Fruit fly (Drosophila melanogaster) whole organism, embryonic: Measurements from ENCODE around the gene CG15818.
A peak's percentile ranks its signal among the peaks of the same experiment; 100 is the strongest.

ENCODE experiments used
- CG10431 ChIP-seq: fragments of 200-800 bp; sonication (Bioruptor generic); optimal IDR thresholded peaks from 3 replicates; lab custom pipeline; 2018; ENCODE audit warnings: missing biosample characterization, mild to moderate bottlenecking, missing genetic modification characterization
- CG10959 ChIP-seq: fragments of 200-800 bp; sonication (Bioruptor generic); IDR thresholded peaks from 2 replicates; pipeline ENCODE4 v1.3.6; 2022; ENCODE audit warnings: missing biosample characterization, missing genetic modification characterization
- CG12155 ChIP-seq: fragments of 200-800 bp; sonication (Bioruptor generic); optimal IDR thresholded peaks from 3 replicates; lab custom pipeline; 2016; ENCODE audit warnings: missing biosample characterization, missing genetic modification characterization
- CG12236 ChIP-seq: fragments of 200-800 bp; sonication (Bioruptor generic); optimal IDR thresholded peaks from 2 replicates; lab custom pipeline; 2016; ENCODE audit warnings: missing biosample characterization, missing genetic modification characterization
- CG12391 ChIP-seq: fragments of 200-800 bp; sonication (Bioruptor generic); optimal IDR thresholded peaks from 3 replicates; lab custom pipeline; 2018; ENCODE audit warnings: missing biosample characterization, mild to moderate bottlenecking, missing genetic modification characterization, moderate library complexity
- CG12942 ChIP-seq: fragments of 200-800 bp; sonication (Bioruptor generic); optimal IDR thresholded peaks from 3 replicates; lab custom pipeline; 2016; ENCODE audit warnings: missing biosample characterization, missing genetic modification characterization
- CG14014 ChIP-seq: fragments of 200-800 bp; sonication (Bioruptor generic); IDR thresholded peaks from 2 replicates; pipeline ENCODE4 v1.3.6; 2022; ENCODE audit warnings: missing biosample characterization, missing genetic modification characterization
- CG15514 ChIP-seq: fragments of 200-800 bp; sonication (Bioruptor generic); optimal IDR thresholded peaks from 3 replicates; lab custom pipeline; 2017; ENCODE audit warnings: missing biosample characterization, missing genetic modification characterization, mild to moderate bottlenecking, moderate library complexity, missing genetic modification reagents
- CG16779 ChIP-seq: fragments of 200-800 bp; sonication (Bioruptor generic); IDR thresholded peaks from 2 replicates; pipeline ENCODE4 v1.3.6; 2022; ENCODE audit warnings: missing biosample characterization, missing genetic modification characterization
- CG16815 ChIP-seq: fragments of 200-800 bp; sonication (Bioruptor generic); optimal IDR thresholded peaks from 3 replicates; lab custom pipeline; 2017; ENCODE audit warnings: missing biosample characterization, mild to moderate bottlenecking, missing genetic modification characterization
- CG17328 ChIP-seq: fragments of 200-800 bp; sonication (Bioruptor generic); IDR thresholded peaks from 2 replicates; pipeline ENCODE4 v1.3.6; 2022; ENCODE audit warnings: missing biosample characterization, missing genetic modification characterization
- CG17829 ChIP-seq: fragments of 200-800 bp; optimal IDR thresholded peaks from 2 replicates; lab custom pipeline; 2019; ENCODE audit warnings: missing biosample characterization, mild to moderate bottlenecking, missing genetic modification characterization, moderate library complexity
- CG18764 ChIP-seq: fragments of 200-800 bp; sonication (Bioruptor generic); optimal IDR thresholded peaks from 3 replicates; lab custom pipeline; 2016; ENCODE audit warnings: missing biosample characterization, missing genetic modification characterization
- CG31224 ChIP-seq: fragments of 200-800 bp; sonication (Bioruptor generic); IDR thresholded peaks from 2 replicates; pipeline ENCODE4 v1.3.6; 2022; ENCODE audit warnings: missing biosample characterization, missing genetic modification characterization
- CG32767 ChIP-seq: fragments of 200-800 bp; sonication (Bioruptor generic); IDR thresholded peaks from 2 replicates; pipeline ENCODE4 v1.3.6; 2022; ENCODE audit warnings: missing biosample characterization, missing genetic modification characterization
- CG6175 ChIP-seq: fragments of 200-800 bp; sonication (Bioruptor generic); IDR thresholded peaks from 3 replicates; pipeline ENCODE4 v1.3.6; 2022; ENCODE audit warnings: missing biosample characterization, missing genetic modification characterization
- CG8281 ChIP-seq: fragments of 200-800 bp; sonication (Bioruptor generic); optimal IDR thresholded peaks from 2 replicates; lab custom pipeline; 2018; ENCODE audit warnings: missing biosample characterization, mild to moderate bottlenecking, missing genetic modification characterization, moderate library complexity
- D19A ChIP-seq: fragments of 200-800 bp; optimal IDR thresholded peaks from 3 replicates; lab custom pipeline; 2019; ENCODE audit warnings: missing biosample characterization, mild to moderate bottlenecking, missing genetic modification characterization, moderate library complexity
- Dp ChIP-seq: fragments of 200-800 bp; sonication (Bioruptor generic); optimal IDR thresholded peaks from 2 replicates; lab custom pipeline; 2018; ENCODE audit warnings: missing biosample characterization, mild to moderate bottlenecking, missing genetic modification characterization, moderate library complexity
- Elba2 ChIP-seq: fragments of 200-800 bp; sonication (Bioruptor generic); optimal IDR thresholded peaks from 3 replicates; lab custom pipeline; 2016; ENCODE audit warnings: missing biosample characterization, missing genetic modification characterization
- HLH3B ChIP-seq: fragments of 200-800 bp; sonication (Bioruptor generic); IDR thresholded peaks from 2 replicates; pipeline ENCODE4 v1.3.6; 2022; ENCODE audit warnings: missing biosample characterization, missing genetic modification characterization
- HLH54F ChIP-seq: fragments of 200-800 bp; sonication (Bioruptor generic); optimal IDR thresholded peaks from 3 replicates; lab custom pipeline; 2016; ENCODE audit warnings: missing biosample characterization, missing genetic modification characterization
- HLHmδ ChIP-seq: fragments of 200-800 bp; sonication (Bioruptor generic); optimal IDR thresholded peaks from 2 replicates; lab custom pipeline; 2018; ENCODE audit warnings: missing biosample characterization, mild to moderate bottlenecking, missing genetic modification characterization, moderate library complexity
- HmgZ ChIP-seq: fragments of 200-800 bp; sonication (Bioruptor generic); optimal IDR thresholded peaks from 2 replicates; lab custom pipeline; 2018; ENCODE audit warnings: missing biosample characterization, mild to moderate bottlenecking, missing genetic modification characterization
- Jarid2 ChIP-seq: fragments of 200-800 bp; sonication (Bioruptor generic); optimal IDR thresholded peaks from 3 replicates; lab custom pipeline; 2017; ENCODE audit warnings: mild to moderate bottlenecking, missing biosample characterization, missing genetic modification reagents, missing genetic modification characterization
- MTF-1 ChIP-seq: fragments of 200-800 bp; sonication (Bioruptor generic); optimal IDR thresholded peaks from 2 replicates; lab custom pipeline; 2018; ENCODE audit warnings: missing biosample characterization, mild to moderate bottlenecking, missing genetic modification characterization, borderline replicate concordance
- Oli ChIP-seq: fragments of 200-800 bp; sonication (Bioruptor generic); optimal IDR thresholded peaks from 2 replicates; lab custom pipeline; 2018; ENCODE audit warnings: missing biosample characterization, mild to moderate bottlenecking, missing genetic modification characterization, moderate library complexity
- Side ChIP-seq: fragments of 200-800 bp; sonication (Bioruptor generic); optimal IDR thresholded peaks from 2 replicates; lab custom pipeline; 2016; ENCODE audit warnings: missing biosample characterization, missing genetic modification characterization
- ab ChIP-seq: fragments of 200-800 bp; sonication (Bioruptor generic); optimal IDR thresholded peaks from 2 replicates; lab custom pipeline; 2016; ENCODE audit warnings: missing biosample characterization, missing genetic modification characterization
- abd-A ChIP-seq: fragments of 200-800 bp; sonication (Bioruptor generic); optimal IDR thresholded peaks from 3 replicates; lab custom pipeline; 2019; ENCODE audit warnings: missing biosample characterization, mild to moderate bottlenecking, missing genetic modification characterization, moderate library complexity
- ac ChIP-seq: fragments of 200-800 bp; sonication (Bioruptor generic); optimal IDR thresholded peaks from 3 replicates; lab custom pipeline; 2017; ENCODE audit warnings: missing biosample characterization, mild to moderate bottlenecking, missing genetic modification characterization
- ara ChIP-seq: fragments of 200-800 bp; sonication (Bioruptor generic); IDR thresholded peaks from 2 replicates; pipeline ENCODE4 v1.3.6; 2022; ENCODE audit warnings: missing biosample characterization, missing genetic modification characterization
- chif ChIP-seq, 2 experiments: fragments of 200-800 bp; sonication (Bioruptor generic); optimal IDR thresholded peaks; 3 replicates each; lab custom pipeline; 2016; ENCODE audit warnings: missing biosample characterization in 2 of 2, missing genetic modification characterization in 2 of 2
- dimm ChIP-seq: fragments of 200-800 bp; sonication (Bioruptor generic); IDR thresholded peaks from 2 replicates; pipeline ENCODE4 v1.3.6; 2022; ENCODE audit warnings: missing biosample characterization, missing genetic modification characterization
- disco-r ChIP-seq: fragments of 200-800 bp; sonication (Bioruptor generic); optimal IDR thresholded peaks from 2 replicates; lab custom pipeline; 2016; ENCODE audit warnings: missing biosample characterization, missing genetic modification characterization
- ftz-f1 ChIP-seq: fragments of 200-800 bp; sonication (Bioruptor generic); optimal IDR thresholded peaks from 2 replicates; lab custom pipeline; 2016; ENCODE audit warnings: missing biosample characterization, missing genetic modification characterization
- ham ChIP-seq: fragments of 200-800 bp; sonication (Bioruptor generic); IDR thresholded peaks from 2 replicates; pipeline ENCODE4 v1.3.6; 2022; ENCODE audit warnings: missing biosample characterization, missing genetic modification characterization
- nom ChIP-seq: fragments of 200-800 bp; sonication (Bioruptor generic); optimal IDR thresholded peaks from 2 replicates; lab custom pipeline; 2017; ENCODE audit warnings: missing biosample characterization, missing genetic modification characterization, mild to moderate bottlenecking, moderate library complexity, missing genetic modification reagents
- odd ChIP-seq: fragments of 200-800 bp; sonication (Bioruptor generic); optimal IDR thresholded peaks from 2 replicates; lab custom pipeline; 2017; ENCODE audit warnings: missing biosample characterization, mild to moderate bottlenecking, missing genetic modification characterization
- pb ChIP-seq: fragments of 200-800 bp; sonication (Bioruptor generic); optimal IDR thresholded peaks from 3 replicates; lab custom pipeline; 2016; ENCODE audit warnings: missing biosample characterization, missing genetic modification characterization
- pfk ChIP-seq: fragments of 200-800 bp; sonication (Bioruptor generic); optimal IDR thresholded peaks from 2 replicates; lab custom pipeline; 2018; ENCODE audit warnings: missing biosample characterization, mild to moderate bottlenecking, missing genetic modification characterization, moderate library complexity
- pita ChIP-seq: fragments of 200-800 bp; sonication (Bioruptor generic); optimal IDR thresholded peaks from 2 replicates; lab custom pipeline; 2017; ENCODE audit warnings: missing biosample characterization, mild to moderate bottlenecking, missing genetic modification characterization
- sc ChIP-seq, 3 experiments: fragments of >200 bp in 2 of 3; fragments of 200-800 bp in 1 of 3; sonication (Bioruptor generic) in 1 of 3; optimal IDR thresholded peaks; 2 replicates in 2 of 3; 3 replicates in 1 of 3; lab custom pipeline; 2017; ENCODE audit warnings: mild to moderate bottlenecking in 1 of 3, missing biosample characterization in 1 of 3, missing genetic modification characterization in 1 of 3, missing genetic modification reagents in 1 of 3
- slou ChIP-seq: fragments of 200-800 bp; sonication (Bioruptor generic); optimal IDR thresholded peaks from 3 replicates; lab custom pipeline; 2016; ENCODE audit warnings: missing biosample characterization, missing genetic modification characterization
- sna ChIP-seq: fragments of 200-800 bp; sonication (Bioruptor generic); IDR thresholded peaks from 2 replicates; pipeline ENCODE4 v1.3.6; 2022; ENCODE audit warnings: missing biosample characterization, missing genetic modification characterization; ENCODE audit not compliant: partially characterized antibody
- sqz ChIP-seq: fragments of 200-800 bp; sonication (Bioruptor generic); optimal IDR thresholded peaks from 3 replicates; lab custom pipeline; 2018; ENCODE audit warnings: missing biosample characterization, mild to moderate bottlenecking, missing genetic modification characterization
- tna ChIP-seq: fragments of 200-800 bp; sonication (Bioruptor generic); IDR thresholded peaks from 2 replicates; pipeline ENCODE4 v1.3.6; 2022; ENCODE audit warnings: missing biosample characterization, missing genetic modification characterization; ENCODE audit not compliant: partially characterized antibody
- toy ChIP-seq: fragments of 200-800 bp; sonication (Bioruptor generic); IDR thresholded peaks from 2 replicates; pipeline ENCODE4 v1.3.6; 2022; ENCODE audit warnings: missing biosample characterization, missing genetic modification characterization
- unc-4 ChIP-seq: fragments of 200-800 bp; sonication (Bioruptor generic); IDR thresholded peaks from 2 replicates; pipeline ENCODE4 v1.3.6; 2022; ENCODE audit warnings: missing biosample characterization, missing genetic modification characterization; ENCODE audit not compliant: partially characterized antibody
- vnd ChIP-seq: fragments of 200-800 bp; sonication (Bioruptor generic); IDR thresholded peaks from 3 replicates; pipeline ENCODE4 v1.3.6; 2022; ENCODE audit warnings: missing biosample characterization, missing genetic modification characterization; ENCODE audit not compliant: partially characterized antibody

Gene CG15818

DNA sequence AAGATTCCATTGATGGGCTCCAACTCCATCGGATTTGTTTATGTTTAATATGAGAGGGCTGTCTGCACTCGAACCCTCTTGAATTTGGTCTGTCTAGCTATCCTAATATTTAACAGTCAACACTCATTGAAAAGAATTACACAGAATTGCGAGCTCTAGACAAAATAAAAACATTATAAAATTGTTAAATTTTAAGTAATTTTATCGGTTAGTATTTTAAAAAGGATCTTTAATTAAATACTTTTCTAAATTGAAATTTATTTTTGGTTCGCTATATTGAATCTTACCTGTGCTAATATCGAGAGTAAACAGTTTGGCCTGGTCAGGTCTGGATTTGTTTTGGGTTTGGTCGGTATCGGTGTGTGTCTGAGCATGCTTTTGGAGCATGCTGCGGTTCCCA is 9.1 kb upstream of the CG15818 start (continued):
- TF ChIP-seq sc (optimal IDR thresholded peaks at IDR 0.05; lab: Kevin White, UChicago), result no peak
- no peak for TF ChIP-seq sc (GFP tag; optimal IDR thresholded peaks at IDR 0.05; lab: Kevin White, UChicago)
- TF ChIP-seq CG32767 (GFP tag; lab: Robert Waterston, UW), result 0 out of 2 replicates have a peak, but pooled peaks have one; percentile 37
- no peak for TF ChIP-seq HLH54F (GFP tag; lab: Kevin White, UChicago)
- TF ChIP-seq HLH3B (GFP tag; lab: Robert Waterston, UW), result peak; percentile 80
- TF ChIP-seq unc-4 (GFP tag; lab: Robert Waterston, UW), result no peak
- peak; percentile 60 for TF ChIP-seq D19A (tag; lab: Kevin White, UChicago)
- peak; percentile 66 for TF ChIP-seq Oli
- TF ChIP-seq CG12236 (GFP tag; lab: Kevin White, UChicago), result no peak
- no peak for TF ChIP-seq Elba2 (GFP tag; lab: Kevin White, UChicago)
- TF ChIP-seq sqz (GFP tag; lab: Kevin White, UChicago), result peak; percentile 13
- TF ChIP-seq toy (GFP tag; lab: Robert Waterston, UW), result peak; percentile 46; the same call in 1 of the 2 replicates
- TF ChIP-seq ac (GFP tag; lab: Kevin White, UChicago), result no peak
- peak; percentile 72; the same call in 1 of the 2 replicates for TF ChIP-seq CG14014
- TF ChIP-seq pb (GFP tag; lab: Kevin White, UChicago), result no peak
- no peak for TF ChIP-seq ab (GFP tag; lab: Kevin White, UChicago)
- peak; percentile 63 for TF ChIP-seq CG31224 (GFP tag; lab: Robert Waterston, UW)
- peak; percentile 29 for TF ChIP-seq CG12942 (GFP tag; lab: Kevin White, UChicago)
- peak; percentile 37; the same call in 1 of the 2 replicates for TF ChIP-seq dimm
- TF ChIP-seq MTF-1 (GFP tag; lab: Kevin White, UChicago), result no peak
- TF ChIP-seq CG17328 (GFP tag; lab: Robert Waterston, UW), result peak; percentile 67
- TF ChIP-seq CG12155 (GFP tag; lab: Kevin White, UChicago), result peak; percentile 49
- no peak for TF ChIP-seq Side
- peak; percentile 52 for TF ChIP-seq odd (GFP tag; lab: Kevin White, UChicago)
- TF ChIP-seq vnd (GFP tag; lab: Robert Waterston, UW), result no peak
- no peak for TF ChIP-seq HLHmδ (GFP tag; lab: Kevin White, UChicago)
- TF ChIP-seq CG16815 (GFP tag; lab: Kevin White, UChicago), result peak; percentile 48
- TF ChIP-seq HmgZ (tag; lab: Kevin White, UChicago), result peak; percentile 54
- peak; percentile 12 for TF ChIP-seq slou (GFP tag; lab: Kevin White, UChicago)
- TF ChIP-seq CG15514 (GFP tag; lab: Kevin White, UChicago), result peak; percentile 29
- no peak for TF ChIP-seq CG16779 (GFP tag; lab: Robert Waterston, UW)
- peak; percentile 68 for TF ChIP-seq CG17829 (tag; lab: Kevin White, UChicago)
- no peak for TF ChIP-seq tna
- peak; percentile 7 for TF ChIP-seq CG8281 (tag; lab: Kevin White, UChicago)
- no peak for TF ChIP-seq disco-r
- no peak for TF ChIP-seq ham (GFP tag; lab: Robert Waterston, UW)
- no peak for TF ChIP-seq nom (GFP tag; lab: Kevin White, UChicago)
- peak; percentile 2 for TF ChIP-seq CG10431 (GFP tag; lab: Kevin White, UChicago)
- TF ChIP-seq CG10959 (GFP tag; lab: Robert Waterston, UW), result peak; percentile 66; the same call in 1 of the 2 replicates
- peak; percentile 71 for TF ChIP-seq ara (GFP tag; lab: Robert Waterston, UW)
- TF ChIP-seq pita (GFP tag; lab: Kevin White, UChicago), result no peak
- TF ChIP-seq ftz-f1 (GFP tag; lab: Kevin White, UChicago), result no peak
- TF ChIP-seq sna (GFP tag; lab: Robert Waterston, UW), result no peak
- no peak for TF ChIP-seq CG6175 (GFP tag; lab: Robert Waterston, UW)
- TF ChIP-seq chif (GFP tag; optimal IDR thresholded peaks at IDR 0.05; lab: Kevin White, UChicago), result peak; percentile 40 to 42
- peak; percentile 71 for TF ChIP-seq CG12391 (tag; lab: Kevin White, UChicago)
- no peak for TF ChIP-seq Dp (GFP tag; lab: Kevin White, UChicago)
- TF ChIP-seq abd-A (tag; lab: Kevin White, UChicago), result no peak
- no peak for TF ChIP-seq pfk
- no peak for TF ChIP-seq Jarid2 (GFP tag; lab: Kevin White, UChicago)
- peak; percentile 3 for TF ChIP-seq CG18764 (GFP tag; lab: Kevin White, UChicago)
